Worm (Caenorhabditis elegans): Measurements from ENCODE around the gene tbx-32.

- TF ChIP-seq elt-2 (tag; optimal IDR thresholded peaks at IDR 0.05) (no peak), zip-4 (GFP tag; optimal IDR thresholded peaks at IDR 0.05) (no peak), lin-13 (GFP tag; optimal IDR thresholded peaks at IDR 0.05) (no peak)
Observed at ce11 chrX:1612948-1613347, 42.4 kb upstream of the tbx-32 start.

Data from whole organism, L1 larva.